In the genomic region with DNA sequence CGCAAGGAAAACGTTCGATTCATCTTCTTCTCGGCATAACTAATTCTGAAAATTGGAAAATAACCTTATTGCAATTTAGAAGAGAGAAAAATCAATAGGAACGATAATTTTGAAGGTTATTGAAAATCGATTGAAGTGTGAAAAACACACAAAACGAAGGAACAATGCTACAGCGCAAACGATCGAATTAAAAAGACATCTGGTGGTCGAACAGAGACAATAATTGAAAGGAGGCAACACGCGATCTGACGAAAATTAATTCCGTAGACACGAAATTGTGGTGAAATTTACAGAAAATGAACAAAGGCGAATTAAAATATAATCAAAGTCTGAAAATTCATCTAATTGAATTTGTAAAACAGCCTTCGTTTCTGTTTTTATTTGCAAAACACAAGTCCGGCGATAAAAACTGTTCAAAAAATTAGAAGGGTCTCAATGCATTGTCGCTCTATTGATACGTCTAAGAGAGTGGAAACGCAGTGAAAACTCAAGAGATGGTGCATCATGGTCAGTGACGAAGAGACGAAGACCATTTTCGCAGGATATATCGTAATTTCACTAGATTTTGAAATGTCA, we compare ENCODE assay signal across 5 worm cellular contexts.
TF ChIP-seq lines count a peak whose summit lies in the region.

A gene (minus strand): TSS at position 51 of the 576 bp plus-strand sequence.

TF ChIP-seq in whole organism, L1 larva, 84 proteins besides CTCF, POLR2A, EP300 and RAD21 (continues in another document):
- peak; percentile 39 for TF ChIP-seq hlh-4 (tag; optimal IDR thresholded peaks at IDR 0.05; lab: Kevin White, UChicago)
- TF ChIP-seq mab-9 (GFP tag; IDR thresholded peaks at IDR 0.05; lab: Robert Waterston, UW): peak; percentile 53; the same call in 1 of the 2 replicates
- no peak for TF ChIP-seq nhr-12 (tag; optimal IDR thresholded peaks at IDR 0.05; lab: Kevin White, UChicago)
- no peak for TF ChIP-seq C34B4.2 (tag; optimal IDR thresholded peaks at IDR 0.05; lab: Kevin White, UChicago)
- TF ChIP-seq jun-1 (tag; optimal IDR thresholded peaks at IDR 0.05; lab: Kevin White, UChicago): no peak
- peak; percentile 94 for TF ChIP-seq pax-3 (tag; optimal IDR thresholded peaks at IDR 0.05; lab: Kevin White, UChicago)
- TF ChIP-seq mep-1 (tag; optimal IDR thresholded peaks at IDR 0.05; lab: Kevin White, UChicago): peak; percentile 71
- peak; percentile 73 to 91 for TF ChIP-seq lsy-2 (tag; optimal IDR thresholded peaks at IDR 0.05; lab: Kevin White, UChicago)
- peak; percentile 78 to 84 for TF ChIP-seq efl-1 (optimal IDR thresholded peaks at IDR 0.05; lab: Kevin White, UChicago)
- peak; percentile 69 to 96 for TF ChIP-seq efl-1 (GFP tag; optimal IDR thresholded peaks at IDR 0.05 in 1 of 2; lab: Kevin White, UChicago)
- peak; percentile 37 for TF ChIP-seq lin-39 (tag; optimal IDR thresholded peaks at IDR 0.05; lab: Kevin White, UChicago)
- TF ChIP-seq ceh-63 (GFP tag; optimal IDR thresholded peaks at IDR 0.05; lab: Kevin White, UChicago): peak; percentile 87
- TF ChIP-seq dpl-1 (GFP tag; optimal IDR thresholded peaks at IDR 0.05; lab: Kevin White, UChicago): peak; percentile 61 to 77 (median 68)
- TF ChIP-seq unc-130 (tag; optimal IDR thresholded peaks at IDR 0.05; lab: Kevin White, UChicago): peak; percentile 11
- TF ChIP-seq sox-4 (tag; optimal IDR thresholded peaks at IDR 0.05; lab: Kevin White, UChicago): peak; percentile 74
- TF ChIP-seq lin-14 (GFP tag; optimal IDR thresholded peaks at IDR 0.05; lab: Kevin White, UChicago): peak; percentile 95

TF ChIP-seq in whole organism, L3 larva, 47 proteins besides CTCF, POLR2A, EP300 and RAD21 (continues in another document):
- TF ChIP-seq snpc-4 (tag; optimal IDR thresholded peaks at IDR 0.05; lab: Kevin White, UChicago) (no peak), nfya-1 (tag; optimal IDR thresholded peaks at IDR 0.05; lab: Kevin White, UChicago; ENCODE audit: insufficient read depth) (peak; percentile 73), nhr-43 (tag; optimal IDR thresholded peaks at IDR 0.05; lab: Kevin White, UChicago; ENCODE audit: poor library complexity, severe bottlenecking) (peak; percentile 62), nhr-25 (tag; optimal IDR thresholded peaks at IDR 0.05; lab: Kevin White, UChicago) (peak; percentile 40), egl-5 (tag; optimal IDR thresholded peaks at IDR 0.05; lab: Kevin White, UChicago) (peak; percentile 72), eor-1 (tag; optimal IDR thresholded peaks at IDR 0.05; lab: Kevin White, UChicago) (no peak), ama-1 (optimal IDR thresholded peaks at IDR 0.05; lab: Kevin White, UChicago) (no peak), nhr-76 (tag; optimal IDR thresholded peaks at IDR 0.05; lab: Kevin White, UChicago) (no peak), lsy-12 (tag; optimal IDR thresholded peaks at IDR 0.05; lab: Kevin White, UChicago) (peak; percentile 28), nhr-28 (tag; optimal IDR thresholded peaks at IDR 0.05; lab: Kevin White, UChicago) (no peak), nhr-11 (tag; optimal IDR thresholded peaks at IDR 0.05; lab: Kevin White, UChicago) (peak; percentile 24), nhr-237 (tag; optimal IDR thresholded peaks at IDR 0.05; lab: Kevin White, UChicago) (no peak), skn-1 (tag; optimal IDR thresholded peaks at IDR 0.05; lab: Kevin White, UChicago) (no peak), pqm-1 (tag; optimal IDR thresholded peaks at IDR 0.05; lab: Kevin White, UChicago) (peak; percentile 28), egl-27 (tag; optimal IDR thresholded peaks at IDR 0.05; lab: Kevin White, UChicago) (no peak), hmg-11 (tag; optimal IDR thresholded peaks at IDR 0.05; lab: Kevin White, UChicago) (peak; percentile 78), pha-4 (tag; optimal IDR thresholded peaks at IDR 0.05; lab: Kevin White, UChicago) (peak; percentile 82)

TF ChIP-seq in whole organism, early embryonic, 17 proteins besides CTCF, POLR2A, EP300 and RAD21:
- TF ChIP-seq hmbx-1 (tag; optimal IDR thresholded peaks at IDR 0.05; lab: Kevin White, UChicago) (no peak), tbx-11 (GFP tag; IDR thresholded peaks at IDR 0.05; lab: Robert Waterston, UW) (no peak), F13C5.2 (tag; optimal IDR thresholded peaks at IDR 0.05; lab: Kevin White, UChicago) (peak; percentile 82), scrt-1 (GFP tag; IDR thresholded peaks at IDR 0.05; lab: Robert Waterston, UW) (no peak), B0310.2 (tag; optimal IDR thresholded peaks at IDR 0.05; lab: Kevin White, UChicago) (peak; percentile 38), ama-1 (optimal IDR thresholded peaks at IDR 0.05; lab: Kevin White, UChicago) (no peak), hnd-1 (tag; optimal IDR thresholded peaks at IDR 0.05; lab: Kevin White, UChicago) (peak; percentile 25), ceh-36 (tag; optimal IDR thresholded peaks at IDR 0.05; lab: Kevin White, UChicago) (no peak), tbx-37 (GFP tag; conservative IDR thresholded peaks at IDR 0.05; lab: Robert Waterston, UW) (0 out of 2 replicates have a peak, but pooled peaks have one; percentile 22), sea-1 (GFP tag; conservative IDR thresholded peaks at IDR 0.05; lab: Robert Waterston, UW) (no peak), ceh-13 (GFP tag; optimal IDR thresholded peaks at IDR 0.05; lab: Kevin White, UChicago) (peak; percentile 25), ets-7 (tag; optimal IDR thresholded peaks at IDR 0.05; lab: Kevin White, UChicago) (peak; percentile 74), flt-1 (GFP tag; IDR thresholded peaks at IDR 0.05; lab: Robert Waterston, UW) (no peak), tra-4 (tag; optimal IDR thresholded peaks at IDR 0.05; lab: Kevin White, UChicago) (no peak)

TF ChIP-seq in whole organism, midembryonic, 9 proteins besides CTCF, POLR2A, EP300 and RAD21:
- TF ChIP-seq flt-1 (GFP tag; IDR thresholded peaks at IDR 0.05; lab: Robert Waterston, UW): peak; percentile 77
- TF ChIP-seq klf-2 (GFP tag; conservative IDR thresholded peaks at IDR 0.05; lab: Robert Waterston, UW): peak; percentile 49; the same call in 1 of the 2 replicates
- no peak for TF ChIP-seq tab-1 (GFP tag; IDR thresholded peaks at IDR 0.05; lab: Robert Waterston, UW)
- no peak for TF ChIP-seq ref-1 (GFP tag; conservative IDR thresholded peaks at IDR 0.05; lab: Robert Waterston, UW)
- TF ChIP-seq ztf-23 (GFP tag; IDR thresholded peaks at IDR 0.05; lab: Robert Waterston, UW): peak; percentile 85
- TF ChIP-seq cog-1 (tag; optimal IDR thresholded peaks at IDR 0.05; lab: Kevin White, UChicago): peak; percentile 87
- TF ChIP-seq T22C8.4 (GFP tag; IDR thresholded peaks at IDR 0.05; lab: Robert Waterston, UW): no peak

TF ChIP-seq in whole organism, young adult, 124 proteins besides CTCF, POLR2A, EP300 and RAD21 (continues in another document):
- TF ChIP-seq lir-1 (GFP tag; conservative IDR thresholded peaks at IDR 0.05; lab: Robert Waterston, UW) (no peak), F49E8.2 (tag; optimal IDR thresholded peaks at IDR 0.05; lab: Kevin White, UChicago; ENCODE audit: insufficient read depth) (peak; percentile 26), cebp-1 (GFP tag; IDR thresholded peaks at IDR 0.05; lab: Robert Waterston, UW) (no peak), cebp-1 (tag; optimal IDR thresholded peaks at IDR 0.05; lab: Kevin White, UChicago) (peak; percentile 55), attf-5 (GFP tag; optimal IDR thresholded peaks at IDR 0.05; lab: Kevin White, UChicago) (peak; percentile 83), pbrm-1 (GFP tag; IDR thresholded peaks at IDR 0.05; lab: Robert Waterston, UW) (peak; percentile 54; the same call in 1 of the 2 replicates), lin-40 (tag; optimal IDR thresholded peaks at IDR 0.05; lab: Kevin White, UChicago) (peak; percentile 63), ztf-18 (tag; optimal IDR thresholded peaks at IDR 0.05; lab: Kevin White, UChicago) (peak; percentile 49), D2030.7 (GFP tag; IDR thresholded peaks at IDR 0.05; lab: Robert Waterston, UW) (0 out of 2 replicates have a peak, but pooled peaks have one; percentile 23), madf-10 (tag; optimal IDR thresholded peaks at IDR 0.05; lab: Kevin White, UChicago) (peak; percentile 58), tbp1 (GFP tag; optimal IDR thresholded peaks at IDR 0.05; lab: Kevin White, UChicago) (peak; percentile 30), attf-3 (GFP tag; conservative IDR thresholded peaks at IDR 0.05; lab: Robert Waterston, UW) (peak; percentile 51; the same call in 1 of the 2 replicates), lsy-27 (tag; optimal IDR thresholded peaks at IDR 0.05; lab: Kevin White, UChicago; ENCODE audit: borderline replicate concordance, insufficient read depth) (no peak), athp-1 (tag; optimal IDR thresholded peaks at IDR 0.05; lab: Kevin White, UChicago) (no peak), nhr-179 (tag; optimal IDR thresholded peaks at IDR 0.05; lab: Kevin White, UChicago) (no peak), lag-1 (GFP tag; IDR thresholded peaks at IDR 0.05; lab: Robert Waterston, UW) (no peak), bed-2 (GFP tag; IDR thresholded peaks at IDR 0.05; lab: Robert Waterston, UW) (0 out of 2 replicates have a peak, but pooled peaks have one; percentile 69), hmg-1.2 (GFP tag; IDR thresholded peaks at IDR 0.05; lab: Robert Waterston, UW) (peak; percentile 58; the same call in 1 of the 2 replicates), let-607 (tag; optimal IDR thresholded peaks at IDR 0.05; lab: Kevin White, UChicago) (peak in 1 of 2 experiments; percentile 3), lin-54 (GFP tag; optimal IDR thresholded peaks at IDR 0.05; lab: Kevin White, UChicago) (peak; percentile 48), F23B12.7 (tag; optimal IDR thresholded peaks at IDR 0.05; lab: Kevin White, UChicago; ENCODE audit: insufficient read depth) (peak; percentile 86), akir-1 (GFP tag; optimal IDR thresholded peaks at IDR 0.05; lab: Kevin White, UChicago) (peak; percentile 64), dox-1 (GFP tag; IDR thresholded peaks at IDR 0.05; lab: Robert Waterston, UW) (no peak; the same call in 1 of the 2 replicates), ceh-40 (GFP tag; IDR thresholded peaks at IDR 0.05; lab: Robert Waterston, UW) (no peak), B0261.1 (tag; optimal IDR thresholded peaks at IDR 0.05; lab: Kevin White, UChicago) (peak; percentile 1), lin-35 (GFP tag; optimal IDR thresholded peaks at IDR 0.05; lab: Kevin White, UChicago) (peak in 1 of 3 experiments; percentile 42), snpc-3.4 (tag; optimal IDR thresholded peaks at IDR 0.05; lab: Kevin White, UChicago) (no peak), F22D6.2 (tag; optimal IDR thresholded peaks at IDR 0.05; lab: Kevin White, UChicago) (no peak), ccch-3 (GFP tag; optimal IDR thresholded peaks at IDR 0.05; lab: Kevin White, UChicago) (peak; percentile 73), ama-1 (optimal IDR thresholded peaks at IDR 0.05; lab: Kevin White, UChicago) (no peak), ama-1 (GFP tag; optimal IDR thresholded peaks at IDR 0.05; lab: Kevin White, UChicago) (no peak), lsl-1 (GFP tag; optimal IDR thresholded peaks at IDR 0.05; lab: Kevin White, UChicago) (no peak), nhr-80 (tag; optimal IDR thresholded peaks at IDR 0.05; lab: Kevin White, UChicago) (peak; percentile 59), aptf-2 (GFP tag; conservative IDR thresholded peaks at IDR 0.05; lab: Robert Waterston, UW) (0 out of 2 replicates have a peak, but pooled peaks have one; percentile 36)
